Fruit fly (Drosophila melanogaster) whole organism, pupa: ENCODE measurements around the gene eIF4E4.

Experiments used
- CG12605 ChIP-seq: fragments of 200-800 bp; sonication (Bioruptor generic); IDR thresholded peaks from 2 replicates; pipeline ENCODE4 v1.3.6; 2022; ENCODE audit warnings: missing biosample characterization, missing genetic modification characterization
- CG13204 ChIP-seq: fragments of 200-800 bp; sonication (Bioruptor generic); optimal IDR thresholded peaks from 2 replicates; lab custom pipeline; 2018; ENCODE audit warnings: missing biosample characterization, mild to moderate bottlenecking, missing genetic modification characterization, moderate library complexity
- CG14655 ChIP-seq: fragments of 200-800 bp; sonication (Bioruptor generic); optimal IDR thresholded peaks from 3 replicates; lab custom pipeline; 2017; ENCODE audit warnings: mild to moderate bottlenecking, missing biosample characterization, missing genetic modification reagents, missing genetic modification characterization
- CG17806 ChIP-seq: fragments of 200-800 bp; sonication (Bioruptor generic); optimal IDR thresholded peaks from 2 replicates; lab custom pipeline; 2018; ENCODE audit warnings: missing biosample characterization, mild to moderate bottlenecking, missing genetic modification characterization, moderate library complexity
- CG4496 ChIP-seq: fragments of 200-800 bp; sonication (Bioruptor generic); IDR thresholded peaks from 3 replicates; pipeline ENCODE4 v1.3.6; 2022; ENCODE audit warnings: missing biosample characterization, missing genetic modification characterization
- CG8301 ChIP-seq: fragments of 200-800 bp; sonication (Bioruptor generic); optimal IDR thresholded peaks from 2 replicates; lab custom pipeline; 2018; ENCODE audit warnings: missing biosample characterization, mild to moderate bottlenecking, missing genetic modification characterization
- Ets98B ChIP-seq: fragments of 200-800 bp; sonication (Bioruptor generic); IDR thresholded peaks from 2 replicates; pipeline ENCODE4 v1.3.6; 2022; ENCODE audit warnings: missing biosample characterization, missing genetic modification characterization
- Pif1A ChIP-seq: fragments of 200-800 bp; sonication (Bioruptor generic); optimal IDR thresholded peaks from 3 replicates; lab custom pipeline; 2016; ENCODE audit warnings: missing biosample characterization, missing genetic modification characterization
- fd96Ca ChIP-seq: fragments of 200-800 bp; sonication (Bioruptor generic); IDR thresholded peaks from 3 replicates; pipeline ENCODE4 v1.3.6; 2022; ENCODE audit warnings: missing biosample characterization, missing genetic modification characterization
- rn ChIP-seq: fragments of 200-800 bp; sonication (Bioruptor generic); IDR thresholded peaks from 2 replicates; pipeline ENCODE4 v1.3.6; 2022; ENCODE audit warnings: missing biosample characterization, missing genetic modification characterization

DNA sequence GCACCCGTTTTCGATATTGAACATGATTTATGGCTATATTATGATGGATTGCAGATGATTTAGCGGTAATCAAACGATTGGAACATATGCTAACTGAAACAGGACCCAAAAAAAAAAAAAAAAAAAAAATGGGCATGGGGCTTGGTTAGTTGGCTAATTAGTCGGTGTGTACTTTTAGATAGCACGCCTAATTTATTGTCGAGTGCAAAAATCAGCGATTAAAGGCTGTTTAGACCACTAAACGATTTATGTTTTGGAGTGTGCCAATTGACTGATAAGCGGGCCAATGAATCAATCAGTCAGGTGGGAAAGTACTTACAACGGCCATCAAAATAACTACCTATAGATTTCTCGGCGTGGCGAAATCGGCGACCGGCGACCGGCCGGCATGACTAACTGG, 50.3 kb downstream of the eIF4E4 start:
- TF ChIP-seq CG13204 = no peak
- TF ChIP-seq CG8301 (tag; lab: Kevin White, UChicago) = no peak
- no peak for TF ChIP-seq Ets98B (GFP tag; lab: Robert Waterston, UW)
- no peak for TF ChIP-seq CG17806 (tag; lab: Kevin White, UChicago)
- no peak for TF ChIP-seq CG4496 (GFP tag; lab: Robert Waterston, UW)
- TF ChIP-seq Pif1A = no peak
- no peak for TF ChIP-seq CG14655 (GFP tag; lab: Kevin White, UChicago)
- TF ChIP-seq CG12605 = no peak
- no peak for TF ChIP-seq fd96Ca (GFP tag; lab: Robert Waterston, UW)
- no peak for TF ChIP-seq rn (GFP tag; lab: Robert Waterston, UW)
